Fruit fly (Drosophila melanogaster): ENCODE results near the gene CG8565.

dm6 chrX:15859869-15860268 lies 22.2 kb downstream of the CG8565 start, which contains the start of gene Gbeta13F:
- TF ChIP-seq CG13894 (tag; optimal IDR thresholded peaks at IDR 0.05) (no peak), pan (optimal IDR thresholded peaks at IDR 0.05) (no peak), pan (GFP tag; optimal IDR thresholded peaks at IDR 0.05 in 1 of 2, IDR thresholded peaks at IDR 0.05 in 1 of 2) (peak in 1 of 2 experiments; percentile 21), Gsc (GFP tag; IDR thresholded peaks at IDR 0.05) (no peak), CG12659 (GFP tag; optimal IDR thresholded peaks at IDR 0.05) (no peak), H2.0 (GFP tag; IDR thresholded peaks at IDR 0.05) (no peak), CG5180 (GFP tag; optimal IDR thresholded peaks at IDR 0.05) (no peak), kay (GFP tag; optimal IDR thresholded peaks at IDR 0.05) (no peak), CG15073 (GFP tag; optimal IDR thresholded peaks at IDR 0.05) (no peak), Fer1 (GFP tag; optimal IDR thresholded peaks at IDR 0.05) (no peak), CG10959 (GFP tag; IDR thresholded peaks at IDR 0.05) (no peak), h (optimal IDR thresholded peaks at IDR 0.05) (no peak), vnd (GFP tag; IDR thresholded peaks at IDR 0.05; ENCODE audit: partially characterized antibody) (peak; percentile 55; the same call in 2 of the 3 replicates), CG11696 (GFP tag; IDR thresholded peaks at IDR 0.05) (no peak)

All from whole organism, embryonic.